Fruit fly (Drosophila melanogaster): ENCODE measurements around the gene CG31689.
A peak's percentile ranks its signal among the peaks of the same experiment; 100 is the strongest.

Gene CG31689

DNA sequence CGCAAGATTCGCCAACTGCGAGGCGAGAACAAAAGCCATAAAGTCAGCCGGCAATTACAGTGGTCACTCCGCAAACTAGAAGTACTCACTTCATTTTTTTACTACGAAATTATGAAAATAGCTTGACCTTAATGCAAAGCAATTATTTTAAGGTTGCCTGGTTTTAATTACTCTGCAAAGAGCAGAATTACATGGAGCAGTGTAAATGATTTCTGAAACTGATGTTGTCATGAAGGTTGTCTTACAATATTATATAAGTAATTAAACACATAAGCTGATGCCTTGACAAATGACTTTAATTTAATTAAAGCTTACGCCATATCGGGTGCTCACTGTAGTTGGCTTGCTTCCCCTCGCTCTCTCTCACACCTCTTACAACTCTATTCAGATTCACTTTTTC lies 8.7 kb downstream of the CG31689 start (continued):
- TF ChIP-seq CG9437 (GFP tag; optimal IDR thresholded peaks at IDR 0.05) = no peak
- TF ChIP-seq CG17361 (GFP tag; IDR thresholded peaks at IDR 0.05) = peak; percentile 53; the same call in 1 of the 3 replicates
- TF ChIP-seq Myb (GFP tag; optimal IDR thresholded peaks at IDR 0.05) = peak; percentile 34
- no peak for TF ChIP-seq fd64A (GFP tag; optimal IDR thresholded peaks at IDR 0.05)
- TF ChIP-seq Poxn (GFP tag; IDR thresholded peaks at IDR 0.05) = 0 out of 2 replicates have a peak, but pooled peaks have one; percentile 11
- peak; percentile 2 for TF ChIP-seq Asciz (GFP tag; optimal IDR thresholded peaks at IDR 0.05)
- no peak for TF ChIP-seq odd (GFP tag; optimal IDR thresholded peaks at IDR 0.05)
- no peak for TF ChIP-seq dm (GFP tag; optimal IDR thresholded peaks at IDR 0.05)
- no peak for TF ChIP-seq CG6654 (GFP tag; optimal IDR thresholded peaks at IDR 0.05)
- peak; percentile 77 for TF ChIP-seq nom (GFP tag; optimal IDR thresholded peaks at IDR 0.05)
- TF ChIP-seq CG8944 (GFP tag; optimal IDR thresholded peaks at IDR 0.05) = no peak
- no peak for TF ChIP-seq gce (GFP tag; IDR thresholded peaks at IDR 0.05)
- no peak for TF ChIP-seq Mad (GFP tag; optimal IDR thresholded peaks at IDR 0.05)
- no peak for TF ChIP-seq CG14710 (tag; optimal IDR thresholded peaks at IDR 0.05)
- TF ChIP-seq Hey (tag; optimal IDR thresholded peaks at IDR 0.05) = no peak
- no peak for TF ChIP-seq CG1602 (GFP tag; optimal IDR thresholded peaks at IDR 0.05)
- no peak for TF ChIP-seq nerfin-1 (tag; optimal IDR thresholded peaks at IDR 0.05)
- TF ChIP-seq CG7963 (GFP tag; IDR thresholded peaks at IDR 0.05; ENCODE audit: partially characterized antibody) = no peak
- peak; percentile 40; the same call in 1 of the 3 replicates for TF ChIP-seq zfh1 (GFP tag; IDR thresholded peaks at IDR 0.05)
- no peak for TF ChIP-seq Opbp (GFP tag; IDR thresholded peaks at IDR 0.05; ENCODE audit: partially characterized antibody)
- TF ChIP-seq emc (GFP tag; optimal IDR thresholded peaks at IDR 0.05) = no peak
- no peak for TF ChIP-seq CG12942 (GFP tag; optimal IDR thresholded peaks at IDR 0.05)
- no peak for TF ChIP-seq CrebB (tag; optimal IDR thresholded peaks at IDR 0.05)
- peak; percentile 2 for TF ChIP-seq Bdp1 (GFP tag; optimal IDR thresholded peaks at IDR 0.05)
- peak; percentile 18 for TF ChIP-seq CG1603 (tag; optimal IDR thresholded peaks at IDR 0.05)
- no peak for TF ChIP-seq sug (tag; optimal IDR thresholded peaks at IDR 0.05)
- TF ChIP-seq CG4707 (GFP tag; optimal IDR thresholded peaks at IDR 0.05) = no peak
- TF ChIP-seq exex (tag; optimal IDR thresholded peaks at IDR 0.05) = no peak
- peak; percentile 46 for TF ChIP-seq CG16815 (GFP tag; optimal IDR thresholded peaks at IDR 0.05)
- no peak for TF ChIP-seq luna (GFP tag; optimal IDR thresholded peaks at IDR 0.05)
- TF ChIP-seq CG17802 (tag; optimal IDR thresholded peaks at IDR 0.05) = no peak
- TF ChIP-seq NFAT (GFP tag; IDR thresholded peaks at IDR 0.05) = no peak
- no peak for TF ChIP-seq CG1647 (GFP tag; optimal IDR thresholded peaks at IDR 0.05)
- peak; percentile 21 for TF ChIP-seq CG1233 (GFP tag; optimal IDR thresholded peaks at IDR 0.05)
- TF ChIP-seq CG9932 (GFP tag; IDR thresholded peaks at IDR 0.05) = peak; percentile 64
- TF ChIP-seq CG12769 (tag; optimal IDR thresholded peaks at IDR 0.05) = peak; percentile 50
- TF ChIP-seq Kr (GFP tag; optimal IDR thresholded peaks at IDR 0.05) = no peak
- no peak for TF ChIP-seq amos (GFP tag; IDR thresholded peaks at IDR 0.05; ENCODE audit: partially characterized antibody)
- TF ChIP-seq Hand (GFP tag; optimal IDR thresholded peaks at IDR 0.05) = peak; percentile 46
- TF ChIP-seq CG4730 (GFP tag; IDR thresholded peaks at IDR 0.05) = no peak
- no peak for TF ChIP-seq CG15479 (GFP tag; optimal IDR thresholded peaks at IDR 0.05)
- peak; percentile 65 for TF ChIP-seq CG11504 (tag; optimal IDR thresholded peaks at IDR 0.05)
- no peak for TF ChIP-seq CG33557 (GFP tag; optimal IDR thresholded peaks at IDR 0.05)
- TF ChIP-seq btn (GFP tag; optimal IDR thresholded peaks at IDR 0.05) = no peak
- TF ChIP-seq Doc2 (GFP tag; IDR thresholded peaks at IDR 0.05) = no peak
- TF ChIP-seq Jarid2 (GFP tag; optimal IDR thresholded peaks at IDR 0.05) = no peak
- TF ChIP-seq CG9797 (GFP tag; optimal IDR thresholded peaks at IDR 0.05) = no peak
- no peak for TF ChIP-seq CG11696 (GFP tag; IDR thresholded peaks at IDR 0.05)
- TF ChIP-seq Tbp (GFP tag; optimal IDR thresholded peaks at IDR 0.05) = no peak
- peak; percentile 33 for TF ChIP-seq CG18262 (tag; optimal IDR thresholded peaks at IDR 0.05)
- no peak for TF ChIP-seq Nf-YA (GFP tag; IDR thresholded peaks at IDR 0.05)

All from whole organism, embryonic.